Worm (Caenorhabditis elegans) whole organism, mixed stage, embryonic: Measurements from ENCODE around the gene C49G7.10.

Experiments used
- M03D4.4 ChIP-seq: sonication (generic microtip); optimal IDR thresholded peaks from 2 replicates; lab custom pipeline; 2017; ENCODE audit warnings: mild to moderate bottlenecking, missing genetic modification characterization, missing compliant biosample characterization
- ces-1 ChIP-seq: fragments of 150-350 bp; optimal IDR thresholded peaks from 2 replicates; lab custom pipeline; 2014; ENCODE audit warnings: missing biosample characterization, missing genetic modification reagents, missing genetic modification characterization
- elt-1 ChIP-seq: sonication (generic microtip); optimal IDR thresholded peaks from 2 replicates; lab custom pipeline; 2017; ENCODE audit warnings: missing genetic modification characterization, mild to moderate bottlenecking, missing compliant biosample characterization, antibody characterized with exemption, moderate library complexity, borderline replicate concordance; ENCODE audit not compliant: insufficient read depth
- elt-3 ChIP-seq: fragments of 150-350 bp; optimal IDR thresholded peaks from 2 replicates; lab custom pipeline; 2014; ENCODE audit warnings: missing biosample characterization, missing genetic modification characterization
- nhr-237 ChIP-seq: fragments of 150-350 bp; optimal IDR thresholded peaks from 2 replicates; lab custom pipeline; 2014; ENCODE audit warnings: missing biosample characterization, missing genetic modification characterization
- snpc-4 ChIP-seq: fragments of 150-350 bp; optimal IDR thresholded peaks from 2 replicates; lab custom pipeline; 2014; ENCODE audit warnings: missing biosample characterization, missing genetic modification characterization
- sptf-1 ChIP-seq: sonication (generic microtip); optimal IDR thresholded peaks from 2 replicates; lab custom pipeline; 2017; ENCODE audit warnings: mild to moderate bottlenecking, missing genetic modification characterization, moderate library complexity, missing compliant biosample characterization
- unc-39 ChIP-seq: fragments of 150-350 bp; optimal IDR thresholded peaks from 2 replicates; lab custom pipeline; 2014; ENCODE audit warnings: missing biosample characterization, missing genetic modification characterization
- unc-62 ChIP-seq: fragments of 150-350 bp; optimal IDR thresholded peaks from 2 replicates; lab custom pipeline; 2014; ENCODE audit warnings: missing biosample characterization, missing genetic modification reagents, missing genetic modification characterization
- ztf-11 ChIP-seq: fragments of 150-350 bp; optimal IDR thresholded peaks from 2 replicates; lab custom pipeline; 2014; ENCODE audit warnings: missing biosample characterization, missing genetic modification characterization

ce11 chrV:4016780-4017179, 25.0 kb downstream of the C49G7.10 start, which contains the start of gene srw-89:
- no peak for TF ChIP-seq unc-62 (GFP tag; lab: Kevin White, UChicago)
- TF ChIP-seq snpc-4 = no peak
- TF ChIP-seq unc-39 (tag; lab: Kevin White, UChicago) = no peak
- no peak for TF ChIP-seq elt-3 (tag; lab: Kevin White, UChicago)
- TF ChIP-seq ces-1 (GFP tag; lab: Kevin White, UChicago) = no peak
- no peak for TF ChIP-seq elt-1 (tag; lab: Kevin White, UChicago)
- no peak for TF ChIP-seq nhr-237 (tag; lab: Kevin White, UChicago)
- TF ChIP-seq ztf-11 = no peak
- no peak for TF ChIP-seq M03D4.4 (tag; lab: Kevin White, UChicago)
- TF ChIP-seq sptf-1 (tag; lab: Kevin White, UChicago) = no peak
